Fruit fly (Drosophila melanogaster) whole organism, embryonic: ENCODE measurements around the gene Tcs6.
A peak's percentile ranks its signal among the peaks of the same experiment; 100 is the strongest.

Experiments
- Atf6 ChIP-seq: fragments of 200-800 bp; sonication (Bioruptor generic); IDR thresholded peaks from 2 replicates; pipeline ENCODE4 v1.3.6; 2022; ENCODE audit warnings: missing biosample characterization, missing genetic modification characterization
- BEAF-32 ChIP-seq: fragments of 200-800 bp; sonication (Bioruptor generic); optimal IDR thresholded peaks from 3 replicates; lab custom pipeline; 2017; ENCODE audit warnings: missing biosample characterization, missing genetic modification characterization, mild to moderate bottlenecking, moderate library complexity, missing genetic modification reagents
- CG10565 ChIP-seq: fragments of 200-800 bp; sonication (Bioruptor generic); optimal IDR thresholded peaks from 3 replicates; lab custom pipeline; 2016; ENCODE audit warnings: missing biosample characterization, mild to moderate bottlenecking, missing genetic modification characterization
- CG10959 ChIP-seq: fragments of 200-800 bp; sonication (Bioruptor generic); IDR thresholded peaks from 2 replicates; pipeline ENCODE4 v1.3.6; 2022; ENCODE audit warnings: missing biosample characterization, missing genetic modification characterization
- CG12104 ChIP-seq: fragments of 200-800 bp; sonication (Bioruptor generic); optimal IDR thresholded peaks from 3 replicates; lab custom pipeline; 2016; ENCODE audit warnings: missing biosample characterization, missing genetic modification characterization
- CG12659 ChIP-seq: fragments of 200-800 bp; sonication (Bioruptor generic); optimal IDR thresholded peaks from 3 replicates; lab custom pipeline; 2017; ENCODE audit warnings: mild to moderate bottlenecking, missing biosample characterization, missing genetic modification reagents, missing genetic modification characterization
- CG12744 ChIP-seq: fragments of 200-800 bp; sonication (Bioruptor generic); optimal IDR thresholded peaks from 2 replicates; lab custom pipeline; 2016; ENCODE audit warnings: missing biosample characterization, missing genetic modification characterization
- CG13296 ChIP-seq: fragments of 200-800 bp; sonication (Bioruptor generic); optimal IDR thresholded peaks from 3 replicates; lab custom pipeline; 2018; ENCODE audit warnings: missing biosample characterization, mild to moderate bottlenecking, missing genetic modification characterization
- CG14441 ChIP-seq: fragments of 200-800 bp; sonication (Bioruptor generic); IDR thresholded peaks from 2 replicates; pipeline ENCODE4 v1.3.6; 2022; ENCODE audit warnings: missing biosample characterization, missing genetic modification characterization
- CG14860 ChIP-seq: fragments of 200-800 bp; sonication (Bioruptor generic); IDR thresholded peaks from 3 replicates; pipeline ENCODE4 v1.3.6; 2022; ENCODE audit warnings: missing biosample characterization, missing genetic modification characterization; ENCODE audit not compliant: partially characterized antibody
- CG17186 ChIP-seq: fragments of 200-800 bp; sonication (Bioruptor generic); optimal IDR thresholded peaks from 3 replicates; lab custom pipeline; 2017; ENCODE audit warnings: missing biosample characterization, missing genetic modification reagents, missing genetic modification characterization
- CG17361 ChIP-seq: fragments of 200-800 bp; sonication (Bioruptor generic); IDR thresholded peaks from 3 replicates; pipeline ENCODE4 v1.3.6; 2022; ENCODE audit warnings: missing biosample characterization, missing genetic modification characterization
- CG2202 ChIP-seq: fragments of 200-800 bp; sonication (Bioruptor generic); optimal IDR thresholded peaks from 2 replicates; lab custom pipeline; 2018; ENCODE audit warnings: missing biosample characterization, mild to moderate bottlenecking, missing genetic modification characterization
- CG2875 ChIP-seq: fragments of 200-800 bp; sonication (Bioruptor generic); optimal IDR thresholded peaks from 2 replicates; lab custom pipeline; 2017; ENCODE audit warnings: missing biosample characterization, mild to moderate bottlenecking, missing genetic modification characterization, missing genetic modification reagents
- CG30403 ChIP-seq: fragments of 200-800 bp; sonication (Bioruptor generic); optimal IDR thresholded peaks from 3 replicates; lab custom pipeline; 2016; ENCODE audit warnings: missing biosample characterization, missing genetic modification characterization
- CG3065 ChIP-seq: fragments of 200-800 bp; sonication (Bioruptor generic); optimal IDR thresholded peaks from 2 replicates; lab custom pipeline; 2016; ENCODE audit warnings: missing biosample characterization, missing genetic modification characterization
- CG31388 ChIP-seq: fragments of 200-800 bp; sonication (Bioruptor generic); optimal IDR thresholded peaks from 2 replicates; lab custom pipeline; 2016; ENCODE audit warnings: missing biosample characterization, missing genetic modification characterization
- CG3995 ChIP-seq: fragments of 200-800 bp; sonication (Bioruptor generic); optimal IDR thresholded peaks from 3 replicates; lab custom pipeline; 2016; ENCODE audit warnings: missing biosample characterization, missing genetic modification characterization
- CG4424 ChIP-seq: fragments of 200-800 bp; sonication (Bioruptor generic); optimal IDR thresholded peaks from 3 replicates; lab custom pipeline; 2016; ENCODE audit warnings: missing biosample characterization, missing genetic modification characterization
- CG4707 ChIP-seq: fragments of 200-800 bp; sonication (Bioruptor generic); optimal IDR thresholded peaks from 2 replicates; lab custom pipeline; 2018; ENCODE audit warnings: missing biosample characterization, mild to moderate bottlenecking, missing genetic modification characterization, moderate library complexity
- CG4854 ChIP-seq: fragments of 200-800 bp; sonication (Bioruptor generic); optimal IDR thresholded peaks from 2 replicates; lab custom pipeline; 2016; ENCODE audit warnings: missing biosample characterization, missing genetic modification characterization, inconsistent platforms
- CG6683 ChIP-seq: fragments of 200-800 bp; sonication (Bioruptor generic); optimal IDR thresholded peaks from 2 replicates; lab custom pipeline; 2017; ENCODE audit warnings: missing biosample characterization, mild to moderate bottlenecking, missing genetic modification characterization, missing genetic modification reagents
- CG6765 ChIP-seq: fragments of 200-800 bp; sonication (Bioruptor generic); optimal IDR thresholded peaks from 3 replicates; lab custom pipeline; 2017; ENCODE audit warnings: missing biosample characterization, mild to moderate bottlenecking, missing genetic modification characterization
- CG7786 ChIP-seq: fragments of 200-800 bp; sonication (Bioruptor generic); optimal IDR thresholded peaks from 2 replicates; lab custom pipeline; 2016; ENCODE audit warnings: missing biosample characterization, missing genetic modification characterization
- Camta ChIP-seq: fragments of 200-800 bp; sonication (Bioruptor generic); optimal IDR thresholded peaks from 2 replicates; lab custom pipeline; 2016; ENCODE audit warnings: missing biosample characterization, missing genetic modification characterization
- D19B ChIP-seq: fragments of 200-800 bp; sonication (Bioruptor generic); optimal IDR thresholded peaks from 2 replicates; lab custom pipeline; 2017; ENCODE audit warnings: missing biosample characterization, mild to moderate bottlenecking, missing genetic modification characterization
- Dll ChIP-seq: fragments of 200-800 bp; sonication (Bioruptor generic); IDR thresholded peaks from 4 replicates; pipeline ENCODE4 v1.3.6; 2022; ENCODE audit warnings: missing biosample characterization, missing genetic modification characterization; ENCODE audit not compliant: partially characterized antibody
- Dp ChIP-seq: fragments of 200-800 bp; sonication (Bioruptor generic); optimal IDR thresholded peaks from 2 replicates; lab custom pipeline; 2018; ENCODE audit warnings: missing biosample characterization, mild to moderate bottlenecking, missing genetic modification characterization, moderate library complexity
- Eip74EF ChIP-seq, 2 experiments: fragments of 200-800 bp in 1 of 2; fragments of >200 bp in 1 of 2; sonication (Bioruptor generic) in 1 of 2; optimal IDR thresholded peaks; 2 replicates each; lab custom pipeline; 2017 to 2019; ENCODE audit warnings: missing biosample characterization in 2 of 2, missing genetic modification characterization in 2 of 2, mild to moderate bottlenecking in 1 of 2, moderate library complexity in 1 of 2
- HLH54F ChIP-seq: fragments of 200-800 bp; sonication (Bioruptor generic); optimal IDR thresholded peaks from 3 replicates; lab custom pipeline; 2016; ENCODE audit warnings: missing biosample characterization, missing genetic modification characterization
- Hmr ChIP-seq: fragments of 200-800 bp; sonication (Bioruptor generic); optimal IDR thresholded peaks from 3 replicates; lab custom pipeline; 2017; ENCODE audit warnings: mild to moderate bottlenecking, missing biosample characterization, missing genetic modification reagents, missing genetic modification characterization
- Lhr ChIP-seq: fragments of 200-800 bp; sonication (Bioruptor generic); optimal IDR thresholded peaks from 3 replicates; lab custom pipeline; 2017; ENCODE audit warnings: mild to moderate bottlenecking, missing biosample characterization, missing genetic modification reagents, missing genetic modification characterization
- Nf-YA ChIP-seq: fragments of 200-800 bp; sonication (Bioruptor generic); IDR thresholded peaks from 2 replicates; pipeline ENCODE4 v1.3.6; 2022; ENCODE audit warnings: missing biosample characterization, missing genetic modification characterization
- Tbp ChIP-seq: fragments of >200 bp; optimal IDR thresholded peaks from 2 replicates; lab custom pipeline; 2018; ENCODE audit warnings: missing biosample characterization, missing genetic modification characterization
- ac ChIP-seq: fragments of 200-800 bp; sonication (Bioruptor generic); optimal IDR thresholded peaks from 3 replicates; lab custom pipeline; 2017; ENCODE audit warnings: missing biosample characterization, mild to moderate bottlenecking, missing genetic modification characterization
- ash1 ChIP-seq: fragments of 200-800 bp; sonication (Bioruptor generic); optimal IDR thresholded peaks from 2 replicates; lab custom pipeline; 2018; ENCODE audit warnings: missing biosample characterization, mild to moderate bottlenecking, missing genetic modification characterization
- cad ChIP-seq: fragments of >200 bp; optimal IDR thresholded peaks from 2 replicates; lab custom pipeline; 2017; ENCODE audit warnings: missing biosample characterization, missing genetic modification characterization
- chinmo ChIP-seq: fragments of 200-800 bp; sonication (Bioruptor generic); IDR thresholded peaks from 4 replicates; pipeline ENCODE4 v1.3.6; 2022; ENCODE audit warnings: missing biosample characterization, missing genetic modification characterization; ENCODE audit not compliant: partially characterized antibody
- danr ChIP-seq: fragments of 200-800 bp; sonication (Bioruptor generic); IDR thresholded peaks from 2 replicates; pipeline ENCODE4 v1.3.6; 2022; ENCODE audit warnings: missing biosample characterization, missing genetic modification characterization
- en ChIP-seq: fragments of 200-800 bp; sonication (Bioruptor generic); optimal IDR thresholded peaks from 2 replicates; lab custom pipeline; 2016; ENCODE audit warnings: missing biosample characterization, missing genetic modification characterization
- hkb ChIP-seq, 2 experiments: fragments of 200-800 bp in 1 of 2; fragments of >200 bp in 1 of 2; sonication (Bioruptor generic) in 1 of 2; IDR thresholded peaks in 1 of 2; optimal IDR thresholded peaks in 1 of 2; 2 replicates each; pipeline versions ENCODE4 v1.3.6 to Lab custom; 2017 to 2022; ENCODE audit warnings: missing biosample characterization in 1 of 2, missing genetic modification characterization in 1 of 2
- jing ChIP-seq: fragments of 200-800 bp; sonication (Bioruptor generic); optimal IDR thresholded peaks from 2 replicates; lab custom pipeline; 2018; ENCODE audit warnings: missing biosample characterization, mild to moderate bottlenecking, missing genetic modification characterization
- klu ChIP-seq: fragments of 200-800 bp; sonication (Bioruptor generic); IDR thresholded peaks from 2 replicates; pipeline ENCODE4 v1.3.6; 2022; ENCODE audit warnings: missing biosample characterization, missing genetic modification characterization
- lbe ChIP-seq: fragments of 200-800 bp; sonication (Bioruptor generic); optimal IDR thresholded peaks from 2 replicates; lab custom pipeline; 2016; ENCODE audit warnings: missing biosample characterization, mild to moderate bottlenecking, missing genetic modification characterization
- otp ChIP-seq: fragments of 200-800 bp; sonication (Bioruptor generic); IDR thresholded peaks from 3 replicates; pipeline ENCODE4, ENCODE4 v1.3.6; 2022; ENCODE audit warnings: missing biosample characterization, missing genetic modification characterization
- peb ChIP-seq: fragments of 200-800 bp; sonication (Bioruptor generic); IDR thresholded peaks from 2 replicates; pipeline ENCODE4 v1.3.6; 2022; ENCODE audit warnings: missing biosample characterization, missing genetic modification characterization
- pita ChIP-seq: fragments of 200-800 bp; sonication (Bioruptor generic); optimal IDR thresholded peaks from 2 replicates; lab custom pipeline; 2017; ENCODE audit warnings: missing biosample characterization, mild to moderate bottlenecking, missing genetic modification characterization
- shn ChIP-seq: fragments of 200-800 bp; sonication (Bioruptor generic); optimal IDR thresholded peaks from 3 replicates; lab custom pipeline; 2016; ENCODE audit warnings: missing biosample characterization, missing genetic modification characterization
- sug ChIP-seq: fragments of 200-800 bp; optimal IDR thresholded peaks from 2 replicates; lab custom pipeline; 2019; ENCODE audit warnings: missing biosample characterization, mild to moderate bottlenecking, missing genetic modification characterization, moderate library complexity

The Tcs6 gene

dm6 chr3R:26012801-26013663 lies 45.0 kb downstream of the Tcs6 start (continued):
- no peak for TF ChIP-seq Camta (GFP tag; lab: Kevin White, UChicago)
- no peak for TF ChIP-seq Dll (GFP tag; lab: Robert Waterston, UW)
- TF ChIP-seq lbe, result no peak
- no peak for TF ChIP-seq CG14860 (GFP tag; lab: Robert Waterston, UW)
- TF ChIP-seq Nf-YA (GFP tag; lab: Robert Waterston, UW), result no peak
- TF ChIP-seq HLH54F (GFP tag; lab: Kevin White, UChicago), result no peak
- TF ChIP-seq CG6683, result no peak
- TF ChIP-seq otp (GFP tag; lab: Robert Waterston, UW), result 0 out of 3 replicates have a peak, but pooled peaks have one; percentile 16
- no peak for TF ChIP-seq D19B
- TF ChIP-seq CG2875, result no peak
- TF ChIP-seq klu (GFP tag; lab: Robert Waterston, UW), result no peak
- no peak for TF ChIP-seq ash1 (GFP tag; lab: Kevin White, UChicago)
- TF ChIP-seq CG14441 (GFP tag; lab: Robert Waterston, UW), result no peak
- TF ChIP-seq sug (tag; lab: Kevin White, UChicago), result no peak
- TF ChIP-seq CG6765 (GFP tag; lab: Kevin White, UChicago), result no peak
- TF ChIP-seq CG10959 (GFP tag; lab: Robert Waterston, UW), result no peak
- no peak for TF ChIP-seq CG4707 (GFP tag; lab: Kevin White, UChicago)
- no peak for TF ChIP-seq en
- no peak for TF ChIP-seq Atf6 (GFP tag; lab: Robert Waterston, UW)
- no peak for TF ChIP-seq pita (GFP tag; lab: Kevin White, UChicago)
- no peak for TF ChIP-seq shn (GFP tag; lab: Kevin White, UChicago)
- peak; percentile 54 for TF ChIP-seq CG2202 (tag; lab: Kevin White, UChicago)
- no peak for TF ChIP-seq jing
- no peak for TF ChIP-seq ac (GFP tag; lab: Kevin White, UChicago)
- peak; percentile 76; the same call in 2 of the 3 replicates for TF ChIP-seq CG17361 (GFP tag; lab: Robert Waterston, UW)
- TF ChIP-seq BEAF-32 (GFP tag; lab: Kevin White, UChicago), result no peak
- TF ChIP-seq CG7786 (GFP tag; lab: Kevin White, UChicago), result no peak
- no peak for TF ChIP-seq Hmr (GFP tag; lab: Kevin White, UChicago)
- TF ChIP-seq CG13296 (GFP tag; lab: Kevin White, UChicago), result no peak
- TF ChIP-seq CG3065, result no peak
- no peak for TF ChIP-seq CG10565 (GFP tag; lab: Kevin White, UChicago)
- TF ChIP-seq CG12744 (GFP tag; lab: Kevin White, UChicago), result no peak
- TF ChIP-seq CG3995 (GFP tag; lab: Kevin White, UChicago), result no peak
- TF ChIP-seq hkb (optimal IDR thresholded peaks at IDR 0.05; lab: Kevin White, UChicago), result no peak
- TF ChIP-seq hkb (GFP tag; IDR thresholded peaks at IDR 0.05; lab: Robert Waterston, UW), result no peak
- TF ChIP-seq danr (GFP tag; lab: Robert Waterston, UW), result no peak
- TF ChIP-seq chinmo (GFP tag; lab: Robert Waterston, UW), result no peak
- TF ChIP-seq CG12104 (GFP tag; lab: Kevin White, UChicago), result peak; percentile 26
- peak; percentile 21 for TF ChIP-seq CG4424 (GFP tag; lab: Kevin White, UChicago)
- peak; percentile 10 for TF ChIP-seq CG30403 (GFP tag; lab: Kevin White, UChicago)
- TF ChIP-seq Eip74EF (GFP tag; optimal IDR thresholded peaks at IDR 0.05; lab: Kevin White, UChicago), result peak in 1 of 2 experiments; percentile 21
- no peak for TF ChIP-seq CG12659 (GFP tag; lab: Kevin White, UChicago)
- no peak for TF ChIP-seq cad
- TF ChIP-seq CG31388, result no peak
- TF ChIP-seq CG17186 (GFP tag; lab: Kevin White, UChicago), result no peak
- TF ChIP-seq Tbp, result no peak
- no peak for TF ChIP-seq Lhr (GFP tag; lab: Kevin White, UChicago)
- no peak for TF ChIP-seq CG4854 (GFP tag; lab: Kevin White, UChicago)
- peak; percentile 59; the same call in 1 of the 2 replicates for TF ChIP-seq peb (GFP tag; lab: Robert Waterston, UW)
- TF ChIP-seq Dp (GFP tag; lab: Kevin White, UChicago), result no peak
